Fruit fly (Drosophila melanogaster) whole organism, embryonic: ENCODE data around the gene Cyp4d14.

Source experiments
- HLH3B ChIP-seq: fragments of 200-800 bp; sonication (Bioruptor generic); IDR thresholded peaks from 2 replicates; pipeline ENCODE4 v1.3.6; 2022; ENCODE audit warnings: missing biosample characterization, missing genetic modification characterization
- lbe ChIP-seq: fragments of 200-800 bp; sonication (Bioruptor generic); optimal IDR thresholded peaks from 2 replicates; lab custom pipeline; 2016; ENCODE audit warnings: missing biosample characterization, mild to moderate bottlenecking, missing genetic modification characterization
- schlank ChIP-seq: fragments of 200-800 bp; sonication (Bioruptor generic); optimal IDR thresholded peaks from 2 replicates; lab custom pipeline; 2018; ENCODE audit warnings: missing biosample characterization, mild to moderate bottlenecking, missing genetic modification characterization

dm6 chrX:2193158-2193557 lies 18.0 kb upstream of the Cyp4d14 start:
- TF ChIP-seq HLH3B (GFP tag; lab: Robert Waterston, UW) (no peak), schlank (tag; lab: Kevin White, UChicago) (no peak), lbe (GFP tag; lab: Kevin White, UChicago) (no peak)
